Fruit fly (Drosophila melanogaster): ENCODE results near the gene BicD.

DNA sequence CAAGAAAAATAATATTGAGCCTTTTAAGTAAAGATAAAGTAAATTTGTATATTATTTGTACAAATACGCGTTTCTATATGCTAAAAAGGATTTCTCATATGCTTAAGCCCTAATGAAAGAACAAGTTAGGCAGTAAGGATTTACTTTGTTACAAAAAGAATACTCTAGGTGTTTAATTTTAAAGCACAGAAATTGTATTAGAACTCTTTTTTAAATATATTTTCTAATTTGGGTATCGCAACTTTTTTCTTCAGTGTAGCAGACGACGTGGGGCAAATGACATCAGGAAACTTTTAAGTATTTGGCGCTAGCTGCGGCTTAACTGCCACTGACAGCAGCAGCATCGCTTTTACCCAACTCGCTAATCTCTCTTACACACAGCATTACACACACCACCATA lies 50.9 kb downstream of the BicD start:
- no peak for TF ChIP-seq CTCF (optimal IDR thresholded peaks at IDR 0.05)
- no peak for TF ChIP-seq CG8478 (optimal IDR thresholded peaks at IDR 0.05)

All from S2 (cell line).